Fruit fly (Drosophila melanogaster) whole organism, prepupa: ENCODE measurements around the gene CG42747.

Source experiments
- Blimp-1 ChIP-seq: fragments of 200-800 bp; sonication (Bioruptor generic); optimal IDR thresholded peaks from 3 replicates; lab custom pipeline; 2017; ENCODE audit warnings: missing biosample characterization, missing genetic modification characterization, mild to moderate bottlenecking, moderate library complexity, missing genetic modification reagents
- CG10631 ChIP-seq: fragments of 200-800 bp; sonication (Bioruptor generic); optimal IDR thresholded peaks from 2 replicates; lab custom pipeline; 2016; ENCODE audit warnings: missing biosample characterization, missing genetic modification characterization
- CG11762 ChIP-seq: fragments of 200-800 bp; sonication (Bioruptor generic); optimal IDR thresholded peaks from 3 replicates; lab custom pipeline; 2016; ENCODE audit warnings: missing biosample characterization, missing genetic modification characterization; ENCODE audit not compliant: insufficient read depth
- CG15336 ChIP-seq: fragments of 200-800 bp; sonication (Bioruptor generic); IDR thresholded peaks from 2 replicates; pipeline ENCODE4 v1.3.6; 2022; ENCODE audit warnings: missing biosample characterization, missing genetic modification characterization
- CG1621 ChIP-seq: fragments of 200-800 bp; sonication (Bioruptor generic); optimal IDR thresholded peaks from 3 replicates; lab custom pipeline; 2018; ENCODE audit warnings: missing biosample characterization, mild to moderate bottlenecking, missing genetic modification characterization
- CG3032 ChIP-seq: fragments of 200-800 bp; optimal IDR thresholded peaks from 2 replicates; lab custom pipeline; 2019; ENCODE audit warnings: missing biosample characterization, mild to moderate bottlenecking, missing genetic modification characterization, moderate library complexity
- CG31627 ChIP-seq: fragments of 200-800 bp; sonication (Bioruptor generic); optimal IDR thresholded peaks from 3 replicates; lab custom pipeline; 2016; ENCODE audit warnings: missing biosample characterization, missing genetic modification characterization
- CG32006 ChIP-seq: fragments of 200-800 bp; sonication (Bioruptor generic); optimal IDR thresholded peaks from 3 replicates; lab custom pipeline; 2017; ENCODE audit warnings: missing biosample characterization, mild to moderate bottlenecking, missing genetic modification characterization
- CG34406 ChIP-seq: fragments of 200-800 bp; sonication (Bioruptor generic); optimal IDR thresholded peaks from 3 replicates; lab custom pipeline; 2016; ENCODE audit warnings: missing biosample characterization, missing genetic modification characterization
- CG4318 ChIP-seq: fragments of 200-800 bp; sonication (Bioruptor generic); optimal IDR thresholded peaks from 3 replicates; lab custom pipeline; 2017; ENCODE audit warnings: missing biosample characterization, mild to moderate bottlenecking, missing genetic modification characterization
- CG6276 ChIP-seq: fragments of 200-800 bp; sonication (Bioruptor generic); optimal IDR thresholded peaks from 2 replicates; lab custom pipeline; 2017; ENCODE audit warnings: missing biosample characterization, mild to moderate bottlenecking, missing genetic modification characterization
- CG6792 ChIP-seq: fragments of 200-800 bp; sonication (Bioruptor generic); optimal IDR thresholded peaks from 3 replicates; lab custom pipeline; 2016; ENCODE audit warnings: missing biosample characterization, missing genetic modification characterization
- CG6808 ChIP-seq: fragments of 200-800 bp; sonication (Bioruptor generic); optimal IDR thresholded peaks from 3 replicates; lab custom pipeline; 2017; ENCODE audit warnings: missing biosample characterization, missing genetic modification characterization, mild to moderate bottlenecking, moderate library complexity, missing genetic modification reagents
- CG6854 ChIP-seq: fragments of 200-800 bp; sonication (Bioruptor generic); optimal IDR thresholded peaks from 2 replicates; lab custom pipeline; 2017; ENCODE audit warnings: missing biosample characterization, mild to moderate bottlenecking, missing genetic modification characterization
- CG7368 ChIP-seq: fragments of 200-800 bp; sonication (Bioruptor generic); optimal IDR thresholded peaks from 3 replicates; lab custom pipeline; 2016; ENCODE audit warnings: missing biosample characterization, missing genetic modification characterization
- CG8119 ChIP-seq: fragments of 200-800 bp; sonication (Bioruptor generic); IDR thresholded peaks from 3 replicates; pipeline ENCODE4 v1.3.6; 2022; ENCODE audit warnings: missing biosample characterization, missing genetic modification characterization
- CG8319 ChIP-seq: fragments of 200-800 bp; sonication (Bioruptor generic); optimal IDR thresholded peaks from 3 replicates; lab custom pipeline; 2016; ENCODE audit warnings: missing biosample characterization, missing genetic modification characterization
- CG8632 ChIP-seq: fragments of 200-800 bp; sonication (Bioruptor generic); optimal IDR thresholded peaks from 3 replicates; lab custom pipeline; 2016; ENCODE audit warnings: missing biosample characterization, missing genetic modification characterization
- CG9139 ChIP-seq: fragments of 200-800 bp; sonication (Bioruptor generic); optimal IDR thresholded peaks from 3 replicates; lab custom pipeline; 2017; ENCODE audit warnings: missing biosample characterization, mild to moderate bottlenecking, missing genetic modification characterization
- Eip75B ChIP-seq: fragments of 200-800 bp; sonication (Bioruptor generic); optimal IDR thresholded peaks from 3 replicates; lab custom pipeline; 2016; ENCODE audit warnings: missing biosample characterization, missing genetic modification characterization
- Eip93F ChIP-seq: fragments of 200-800 bp; sonication (Bioruptor generic); optimal IDR thresholded peaks from 2 replicates; lab custom pipeline; 2016; ENCODE audit warnings: missing biosample characterization, mild to moderate bottlenecking, missing genetic modification characterization
- Ets21C ChIP-seq: fragments of 200-800 bp; sonication (Bioruptor generic); optimal IDR thresholded peaks from 3 replicates; lab custom pipeline; 2016; ENCODE audit warnings: missing biosample characterization, missing genetic modification characterization
- Ets96B ChIP-seq: fragments of 200-800 bp; optimal IDR thresholded peaks from 2 replicates; lab custom pipeline; 2019; ENCODE audit warnings: missing biosample characterization, mild to moderate bottlenecking, missing genetic modification characterization, moderate library complexity
- Gug ChIP-seq: fragments of 200-800 bp; sonication (Bioruptor generic); IDR thresholded peaks from 2 replicates; pipeline ENCODE4 v1.3.6; 2022; ENCODE audit warnings: missing biosample characterization, missing genetic modification characterization
- Hr38 ChIP-seq: sonication (Bioruptor generic); optimal IDR thresholded peaks from 2 replicates; lab custom pipeline; 2016; ENCODE audit warnings: missing biosample characterization, missing genetic modification characterization
- Hr39 ChIP-seq: fragments of 200-800 bp; sonication (Bioruptor generic); optimal IDR thresholded peaks from 2 replicates; lab custom pipeline; 2016; ENCODE audit warnings: missing biosample characterization, missing genetic modification characterization
- Lpt ChIP-seq: fragments of 200-800 bp; sonication (Bioruptor generic); optimal IDR thresholded peaks from 3 replicates; lab custom pipeline; 2016; ENCODE audit warnings: missing biosample characterization, missing genetic modification characterization
- Met ChIP-seq: fragments of 200-800 bp; sonication (Bioruptor generic); optimal IDR thresholded peaks from 3 replicates; lab custom pipeline; 2016; ENCODE audit warnings: missing biosample characterization, missing genetic modification characterization
- Smox ChIP-seq: fragments of 200-800 bp; sonication (Bioruptor generic); optimal IDR thresholded peaks from 3 replicates; lab custom pipeline; 2016; ENCODE audit warnings: missing biosample characterization, missing genetic modification characterization
- Sox102F ChIP-seq: fragments of 200-800 bp; sonication (Bioruptor generic); optimal IDR thresholded peaks from 2 replicates; lab custom pipeline; 2016; ENCODE audit warnings: missing biosample characterization, mild to moderate bottlenecking, missing genetic modification characterization
- Sox14 ChIP-seq: fragments of 200-800 bp; sonication (Bioruptor generic); optimal IDR thresholded peaks from 3 replicates; lab custom pipeline; 2016; ENCODE audit warnings: missing biosample characterization, missing genetic modification characterization
- Sox15 ChIP-seq: fragments of 200-800 bp; sonication (Bioruptor generic); optimal IDR thresholded peaks from 3 replicates; lab custom pipeline; 2016; ENCODE audit warnings: missing biosample characterization, missing genetic modification characterization
- achi ChIP-seq: fragments of 200-800 bp; sonication (Bioruptor generic); optimal IDR thresholded peaks from 3 replicates; lab custom pipeline; 2016; ENCODE audit warnings: missing biosample characterization, missing genetic modification characterization
- acj6 ChIP-seq: fragments of 200-800 bp; sonication (Bioruptor generic); optimal IDR thresholded peaks from 3 replicates; lab custom pipeline; 2016; ENCODE audit warnings: missing biosample characterization, missing genetic modification characterization
- cyc ChIP-seq: fragments of 200-800 bp; sonication (Bioruptor generic); optimal IDR thresholded peaks from 3 replicates; lab custom pipeline; 2016; ENCODE audit warnings: missing biosample characterization, missing genetic modification characterization
- dac ChIP-seq: fragments of 200-800 bp; sonication (Bioruptor generic); optimal IDR thresholded peaks from 2 replicates; lab custom pipeline; 2017; ENCODE audit warnings: missing biosample characterization, mild to moderate bottlenecking, missing genetic modification characterization
- dsx ChIP-seq: fragments of 200-800 bp; optimal IDR thresholded peaks from 3 replicates; lab custom pipeline; 2019; ENCODE audit warnings: missing biosample characterization, mild to moderate bottlenecking, missing genetic modification characterization, moderate library complexity; ENCODE audit not compliant: poor library complexity, severe bottlenecking
- esn ChIP-seq: fragments of 200-800 bp; sonication (Bioruptor generic); optimal IDR thresholded peaks from 2 replicates; lab custom pipeline; 2016; ENCODE audit warnings: missing biosample characterization, mild to moderate bottlenecking, missing genetic modification characterization, moderate library complexity
- fkh ChIP-seq: fragments of 200-800 bp; sonication (Bioruptor generic); optimal IDR thresholded peaks from 3 replicates; lab custom pipeline; 2017; ENCODE audit warnings: missing biosample characterization, mild to moderate bottlenecking, missing genetic modification characterization, moderate library complexity
- lz ChIP-seq: fragments of 200-800 bp; sonication (Bioruptor generic); optimal IDR thresholded peaks from 3 replicates; lab custom pipeline; 2016; ENCODE audit warnings: missing biosample characterization, missing genetic modification characterization
- net ChIP-seq: fragments of 200-800 bp; sonication (Bioruptor generic); optimal IDR thresholded peaks from 3 replicates; lab custom pipeline; 2016; ENCODE audit warnings: missing biosample characterization, missing genetic modification characterization
- pdm3 ChIP-seq: fragments of 200-800 bp; sonication (Bioruptor generic); optimal IDR thresholded peaks from 3 replicates; lab custom pipeline; 2016; ENCODE audit warnings: missing biosample characterization, missing genetic modification characterization
- salr ChIP-seq, 2 experiments: fragments of 200-800 bp; sonication (Bioruptor generic); optimal IDR thresholded peaks; 3 replicates each; lab custom pipeline; 2016 to 2018; ENCODE audit warnings: missing biosample characterization in 2 of 2, missing genetic modification characterization in 2 of 2, mild to moderate bottlenecking in 1 of 2
- ss ChIP-seq, 2 experiments: fragments of 200-800 bp; sonication (Bioruptor generic); optimal IDR thresholded peaks; 2 replicates in 1 of 2; 3 replicates in 1 of 2; lab custom pipeline; 2017 to 2018; ENCODE audit warnings: mild to moderate bottlenecking in 2 of 2, missing biosample characterization in 2 of 2, missing genetic modification characterization in 2 of 2, moderate library complexity in 1 of 2
- topi ChIP-seq: fragments of 200-800 bp; sonication (Bioruptor generic); optimal IDR thresholded peaks from 3 replicates; lab custom pipeline; 2016; ENCODE audit warnings: missing biosample characterization, missing genetic modification characterization
- vri ChIP-seq: fragments of 200-800 bp; sonication (Bioruptor generic); optimal IDR thresholded peaks from 3 replicates; lab custom pipeline; 2016; ENCODE audit warnings: missing biosample characterization, mild to moderate bottlenecking, missing genetic modification characterization

The CG42747 gene

DNA sequence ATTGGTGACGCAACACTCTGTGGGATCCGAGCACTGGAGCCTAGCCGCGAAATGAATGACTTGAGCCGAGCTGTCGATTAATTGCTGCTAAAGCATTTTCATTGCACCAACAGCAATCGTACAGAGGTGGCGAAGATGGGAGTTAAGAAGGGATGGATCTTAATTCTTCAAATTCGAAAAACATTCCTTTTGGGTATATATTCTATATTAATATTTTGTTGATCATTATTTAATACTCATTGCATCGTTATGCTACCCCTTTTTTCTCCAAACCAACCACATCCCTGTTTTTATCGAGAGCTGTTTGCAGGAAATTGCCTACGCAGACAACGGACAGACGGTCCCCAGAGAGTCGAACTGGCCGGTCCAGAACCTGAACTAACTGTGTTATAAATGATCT lies 41.9 kb upstream of the CG42747 start (continued):
- TF ChIP-seq salr (GFP tag; optimal IDR thresholded peaks at IDR 0.05; lab: Kevin White, UChicago) (peak; percentile 22 to 53), achi (GFP tag; lab: Kevin White, UChicago) (peak; percentile 74), CG1621 (peak; percentile 80), Sox14 (GFP tag; lab: Kevin White, UChicago) (peak; percentile 65), CG31627 (peak; percentile 45), lz (GFP tag; lab: Kevin White, UChicago) (peak; percentile 59), Blimp-1 (peak; percentile 2), Lpt (GFP tag; lab: Kevin White, UChicago) (peak; percentile 44), ss (GFP tag; optimal IDR thresholded peaks at IDR 0.05; lab: Kevin White, UChicago) (peak; percentile 77 to 84), Ets96B (tag; lab: Kevin White, UChicago) (peak; percentile 79), CG6792 (GFP tag; lab: Kevin White, UChicago) (peak; percentile 67), CG9139 (GFP tag; lab: Kevin White, UChicago) (peak; percentile 67), net (peak; percentile 62), CG15336 (peak; percentile 79), Sox15 (GFP tag; lab: Kevin White, UChicago) (peak; percentile 41), CG32006 (GFP tag; lab: Kevin White, UChicago) (peak; percentile 67), acj6 (peak; percentile 78), CG3032 (tag; lab: Kevin White, UChicago) (peak; percentile 84), esn (GFP tag; lab: Kevin White, UChicago) (peak; percentile 69), CG8119 (GFP tag; lab: Robert Waterston, UW) (peak; percentile 81), CG6808 (peak; percentile 54), CG4318 (GFP tag; lab: Kevin White, UChicago) (peak; percentile 43), Eip75B (GFP tag; lab: Kevin White, UChicago) (peak; percentile 57), vri (GFP tag; lab: Kevin White, UChicago) (peak; percentile 46), Gug (GFP tag; lab: Robert Waterston, UW) (peak; percentile 44; the same call in 1 of the 2 replicates), fkh (GFP tag; lab: Kevin White, UChicago) (no peak), Eip93F (no peak), CG11762 (GFP tag; lab: Kevin White, UChicago) (peak; percentile 55), CG6854 (GFP tag; lab: Kevin White, UChicago) (no peak), dsx (GFP tag; lab: Kevin White, UChicago) (peak; percentile 84)

DNA sequence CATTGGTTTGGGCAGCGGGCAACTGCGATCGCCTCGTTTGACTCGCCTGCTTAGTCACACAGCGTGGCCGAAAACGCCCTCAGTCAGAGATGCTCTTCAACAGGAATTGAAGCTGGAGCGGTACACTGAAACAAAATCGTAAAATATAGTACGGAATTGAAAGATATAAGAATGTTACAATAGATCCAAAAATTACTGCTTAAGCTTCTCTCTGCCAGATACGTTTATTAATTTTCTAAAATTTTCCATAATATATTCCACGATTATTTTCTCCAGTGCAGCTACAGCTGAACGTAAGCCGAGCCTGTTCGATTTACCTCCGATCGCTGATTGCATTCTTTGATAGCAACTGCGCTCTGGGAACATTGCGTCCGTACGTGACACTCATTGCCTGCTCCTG lies 41.2 kb upstream of the CG42747 start:
- peak; percentile 41 for TF ChIP-seq CG32006 (GFP tag; lab: Kevin White, UChicago)
- TF ChIP-seq ss (GFP tag; optimal IDR thresholded peaks at IDR 0.05; lab: Kevin White, UChicago): peak in 1 of 2 experiments; percentile 26
- TF ChIP-seq CG8632 (GFP tag; lab: Kevin White, UChicago): peak; percentile 49
- TF ChIP-seq Hr39 (GFP tag; lab: Kevin White, UChicago): peak; percentile 49
- TF ChIP-seq fkh (GFP tag; lab: Kevin White, UChicago): no peak
- TF ChIP-seq CG6854 (GFP tag; lab: Kevin White, UChicago): peak; percentile 84
- TF ChIP-seq dsx (GFP tag; lab: Kevin White, UChicago): peak; percentile 41
- peak; percentile 40 for TF ChIP-seq CG6808
- TF ChIP-seq CG8319: peak; percentile 33
- TF ChIP-seq CG15336: peak; percentile 40; the same call in 1 of the 2 replicates
- peak; percentile 83 for TF ChIP-seq Eip75B (GFP tag; lab: Kevin White, UChicago)
- TF ChIP-seq CG11762 (GFP tag; lab: Kevin White, UChicago): peak; percentile 68
- peak; percentile 46 for TF ChIP-seq pdm3 (GFP tag; lab: Kevin White, UChicago)
- TF ChIP-seq esn (GFP tag; lab: Kevin White, UChicago): peak; percentile 81
- TF ChIP-seq Ets21C (GFP tag; lab: Kevin White, UChicago): peak; percentile 56
- TF ChIP-seq CG10631 (GFP tag; lab: Kevin White, UChicago): peak; percentile 66
- no peak for TF ChIP-seq CG6276 (GFP tag; lab: Kevin White, UChicago)
- TF ChIP-seq Lpt (GFP tag; lab: Kevin White, UChicago): no peak
- TF ChIP-seq dac (GFP tag; lab: Kevin White, UChicago): peak; percentile 3
- TF ChIP-seq achi (GFP tag; lab: Kevin White, UChicago): peak; percentile 56
- TF ChIP-seq Sox14 (GFP tag; lab: Kevin White, UChicago): peak; percentile 44
- peak; percentile 87 for TF ChIP-seq topi
- peak; percentile 77 for TF ChIP-seq Met (GFP tag; lab: Kevin White, UChicago)
- TF ChIP-seq CG34406 (GFP tag; lab: Kevin White, UChicago): peak; percentile 47
- TF ChIP-seq CG6792 (GFP tag; lab: Kevin White, UChicago): peak; percentile 68
- TF ChIP-seq Gug (GFP tag; lab: Robert Waterston, UW): no peak
- TF ChIP-seq acj6: peak; percentile 55
- TF ChIP-seq Eip93F: peak; percentile 7
- peak; percentile 89 for TF ChIP-seq cyc (GFP tag; lab: Kevin White, UChicago)
- peak; percentile 53 for TF ChIP-seq CG3032 (tag; lab: Kevin White, UChicago)
- TF ChIP-seq Hr38: no peak
- TF ChIP-seq CG7368 (GFP tag; lab: Kevin White, UChicago): peak; percentile 2
- TF ChIP-seq net: peak; percentile 36
- peak; percentile 76 for TF ChIP-seq Ets96B (tag; lab: Kevin White, UChicago)
- peak; percentile 39 for TF ChIP-seq Sox102F (GFP tag; lab: Kevin White, UChicago)
- TF ChIP-seq Smox: peak; percentile 62
